Fruit fly (Drosophila melanogaster) whole organism, embryonic: ENCODE measurements around the gene Baldspot.

Experiments used
- Ada2b ChIP-seq: fragments of 200-800 bp; sonication (Bioruptor generic); IDR thresholded peaks from 2 replicates; pipeline ENCODE4 v1.3.6; 2022; ENCODE audit warnings: missing biosample characterization, missing genetic modification characterization
- Blimp-1 ChIP-seq: fragments of 200-800 bp; sonication (Bioruptor generic); optimal IDR thresholded peaks from 3 replicates; lab custom pipeline; 2018; ENCODE audit warnings: missing biosample characterization, missing genetic modification characterization, mild to moderate bottlenecking, moderate library complexity, missing genetic modification reagents
- CG12391 ChIP-seq: fragments of 200-800 bp; sonication (Bioruptor generic); optimal IDR thresholded peaks from 3 replicates; lab custom pipeline; 2018; ENCODE audit warnings: missing biosample characterization, mild to moderate bottlenecking, missing genetic modification characterization, moderate library complexity
- CG13424 ChIP-seq: fragments of 200-800 bp; sonication (Bioruptor generic); optimal IDR thresholded peaks from 2 replicates; lab custom pipeline; 2019; ENCODE audit warnings: missing biosample characterization, mild to moderate bottlenecking, missing genetic modification characterization, moderate library complexity
- CG14965 ChIP-seq: fragments of 200-800 bp; sonication (Bioruptor generic); optimal IDR thresholded peaks from 2 replicates; lab custom pipeline; 2016; ENCODE audit warnings: missing biosample characterization, missing genetic modification characterization, borderline replicate concordance
- CG15269 ChIP-seq: fragments of 200-800 bp; sonication (Bioruptor generic); optimal IDR thresholded peaks from 2 replicates; lab custom pipeline; 2018; ENCODE audit warnings: missing biosample characterization, mild to moderate bottlenecking, missing genetic modification characterization, moderate library complexity
- CG17359 ChIP-seq: fragments of 200-800 bp; sonication (Bioruptor generic); optimal IDR thresholded peaks from 3 replicates; lab custom pipeline; 2018; ENCODE audit warnings: missing biosample characterization, mild to moderate bottlenecking, missing genetic modification characterization, moderate library complexity
- CG2712 ChIP-seq: fragments of 200-800 bp; optimal IDR thresholded peaks from 3 replicates; lab custom pipeline; 2019; ENCODE audit warnings: missing biosample characterization, mild to moderate bottlenecking, missing genetic modification characterization, moderate library complexity
- CG2875 ChIP-seq: fragments of 200-800 bp; sonication (Bioruptor generic); optimal IDR thresholded peaks from 2 replicates; lab custom pipeline; 2017; ENCODE audit warnings: missing biosample characterization, mild to moderate bottlenecking, missing genetic modification characterization, missing genetic modification reagents
- CG3407 ChIP-seq: fragments of 200-800 bp; sonication (Bioruptor generic); optimal IDR thresholded peaks from 2 replicates; lab custom pipeline; 2018; ENCODE audit warnings: missing biosample characterization, mild to moderate bottlenecking, missing genetic modification characterization
- CG43689 ChIP-seq: fragments of 200-800 bp; sonication (Bioruptor generic); IDR thresholded peaks from 2 replicates; pipeline ENCODE4 v1.3.6; 2022; ENCODE audit warnings: missing biosample characterization, missing genetic modification characterization
- CG6689 ChIP-seq: fragments of 200-800 bp; sonication (Bioruptor generic); IDR thresholded peaks from 2 replicates; pipeline ENCODE4 v1.3.6; 2022; ENCODE audit warnings: missing biosample characterization, missing genetic modification characterization
- CG7987 ChIP-seq: fragments of 200-800 bp; sonication (Bioruptor generic); optimal IDR thresholded peaks from 2 replicates; lab custom pipeline; 2018; ENCODE audit warnings: missing biosample characterization, mild to moderate bottlenecking, missing genetic modification characterization, moderate library complexity
- CG9437 ChIP-seq: fragments of 200-800 bp; sonication (Bioruptor generic); optimal IDR thresholded peaks from 2 replicates; lab custom pipeline; 2018; ENCODE audit warnings: missing biosample characterization, mild to moderate bottlenecking, missing genetic modification characterization
- CG9817 ChIP-seq: fragments of 200-800 bp; sonication (Bioruptor generic); optimal IDR thresholded peaks from 2 replicates; lab custom pipeline; 2018; ENCODE audit warnings: missing biosample characterization, mild to moderate bottlenecking, missing genetic modification characterization, moderate library complexity
- CHES-1-like ChIP-seq: fragments of 200-800 bp; sonication (Bioruptor generic); optimal IDR thresholded peaks from 2 replicates; lab custom pipeline; 2016; ENCODE audit warnings: missing biosample characterization, missing genetic modification characterization
- D19A ChIP-seq: fragments of 200-800 bp; optimal IDR thresholded peaks from 3 replicates; lab custom pipeline; 2019; ENCODE audit warnings: missing biosample characterization, mild to moderate bottlenecking, missing genetic modification characterization, moderate library complexity
- E2f1 ChIP-seq: fragments of 200-800 bp; sonication (Bioruptor generic); IDR thresholded peaks from 2 replicates; pipeline ENCODE4 v1.3.6; 2022; ENCODE audit warnings: missing biosample characterization, missing genetic modification characterization
- HLH3B ChIP-seq: fragments of 200-800 bp; sonication (Bioruptor generic); IDR thresholded peaks from 2 replicates; pipeline ENCODE4 v1.3.6; 2022; ENCODE audit warnings: missing biosample characterization, missing genetic modification characterization
- Hr51 ChIP-seq, 2 experiments: fragments of 200-800 bp; sonication (Bioruptor generic); optimal IDR thresholded peaks; 2 replicates in 1 of 2; 3 replicates in 1 of 2; lab custom pipeline; 2016 to 2018; ENCODE audit warnings: missing biosample characterization in 2 of 2, missing genetic modification characterization in 2 of 2, mild to moderate bottlenecking in 1 of 2, moderate library complexity in 1 of 2
- Hr78 ChIP-seq, 2 experiments: fragments of 200-800 bp in 1 of 2; fragments of >200 bp in 1 of 2; sonication (Bioruptor generic) in 1 of 2; optimal IDR thresholded peaks; 2 replicates each; lab custom pipeline; 2017 to 2019; ENCODE audit warnings: missing biosample characterization in 2 of 2, missing genetic modification characterization in 2 of 2, mild to moderate bottlenecking in 1 of 2, moderate library complexity in 1 of 2
- Kr ChIP-seq: fragments of 200-800 bp; sonication (Bioruptor generic); optimal IDR thresholded peaks from 2 replicates; lab custom pipeline; 2017; ENCODE audit warnings: missing biosample characterization, mild to moderate bottlenecking, missing genetic modification characterization
- Meics ChIP-seq: fragments of 200-800 bp; sonication (Bioruptor generic); optimal IDR thresholded peaks from 2 replicates; lab custom pipeline; 2017; ENCODE audit warnings: missing biosample characterization, mild to moderate bottlenecking, missing genetic modification characterization
- Oli ChIP-seq: fragments of 200-800 bp; sonication (Bioruptor generic); optimal IDR thresholded peaks from 2 replicates; lab custom pipeline; 2018; ENCODE audit warnings: missing biosample characterization, mild to moderate bottlenecking, missing genetic modification characterization, moderate library complexity
- Xbp1 ChIP-seq: fragments of 200-800 bp; sonication (Bioruptor generic); optimal IDR thresholded peaks from 3 replicates; lab custom pipeline; 2016; ENCODE audit warnings: missing biosample characterization, mild to moderate bottlenecking, missing genetic modification characterization
- bcd ChIP-seq: fragments of 200-800 bp; sonication (Bioruptor generic); optimal IDR thresholded peaks from 2 replicates; lab custom pipeline; 2017; ENCODE audit warnings: missing biosample characterization, mild to moderate bottlenecking, missing genetic modification characterization
- chinmo ChIP-seq: fragments of 200-800 bp; sonication (Bioruptor generic); IDR thresholded peaks from 4 replicates; pipeline ENCODE4 v1.3.6; 2022; ENCODE audit warnings: missing biosample characterization, missing genetic modification characterization; ENCODE audit not compliant: partially characterized antibody
- crol ChIP-seq: fragments of 200-800 bp; sonication (Bioruptor generic); IDR thresholded peaks from 2 replicates; pipeline ENCODE4 v1.3.6; 2022; ENCODE audit warnings: missing biosample characterization, missing genetic modification characterization
- dpn ChIP-seq, 2 experiments: fragments of 200-800 bp; sonication (Bioruptor generic); optimal IDR thresholded peaks; 3 replicates each; lab custom pipeline; 2016; ENCODE audit warnings: missing biosample characterization in 2 of 2, missing genetic modification characterization in 2 of 2
- gem ChIP-seq: fragments of 200-800 bp; sonication (Bioruptor generic); optimal IDR thresholded peaks from 2 replicates; lab custom pipeline; 2019; ENCODE audit warnings: missing biosample characterization, mild to moderate bottlenecking, missing genetic modification characterization, moderate library complexity
- grau ChIP-seq: fragments of 200-800 bp; optimal IDR thresholded peaks from 3 replicates; lab custom pipeline; 2019; ENCODE audit warnings: missing biosample characterization, mild to moderate bottlenecking, missing genetic modification characterization, moderate library complexity
- grn ChIP-seq: fragments of 200-800 bp; sonication (Bioruptor generic); optimal IDR thresholded peaks from 3 replicates; lab custom pipeline; 2017; ENCODE audit warnings: missing biosample characterization, missing genetic modification characterization
- gro ChIP-seq: fragments of 200-800 bp; sonication (Bioruptor generic); optimal IDR thresholded peaks from 2 replicates; lab custom pipeline; 2016; ENCODE audit warnings: missing biosample characterization, missing genetic modification characterization
- ind ChIP-seq: fragments of 200-800 bp; sonication (Bioruptor generic); optimal IDR thresholded peaks from 3 replicates; lab custom pipeline; 2016; ENCODE audit warnings: missing biosample characterization, missing genetic modification characterization
- kah ChIP-seq: fragments of 200-800 bp; sonication (Bioruptor generic); optimal IDR thresholded peaks from 2 replicates; lab custom pipeline; 2018; ENCODE audit warnings: missing biosample characterization, mild to moderate bottlenecking, missing genetic modification characterization
- kay ChIP-seq: fragments of 200-800 bp; sonication (Bioruptor generic); optimal IDR thresholded peaks from 2 replicates; lab custom pipeline; 2016; ENCODE audit warnings: missing biosample characterization, missing genetic modification characterization
- lbe ChIP-seq: fragments of 200-800 bp; sonication (Bioruptor generic); optimal IDR thresholded peaks from 2 replicates; lab custom pipeline; 2016; ENCODE audit warnings: missing biosample characterization, mild to moderate bottlenecking, missing genetic modification characterization
- lmd ChIP-seq: fragments of 200-800 bp; sonication (Bioruptor generic); IDR thresholded peaks from 2 replicates; pipeline ENCODE4 v1.3.6; 2022; ENCODE audit warnings: missing biosample characterization, missing genetic modification characterization
- maf-S ChIP-seq: fragments of 200-800 bp; sonication (Bioruptor generic); optimal IDR thresholded peaks from 2 replicates; lab custom pipeline; 2016; ENCODE audit warnings: missing biosample characterization, missing genetic modification characterization
- mirr ChIP-seq: fragments of 200-800 bp; sonication (Bioruptor generic); optimal IDR thresholded peaks from 3 replicates; lab custom pipeline; 2018; ENCODE audit warnings: missing biosample characterization, mild to moderate bottlenecking, missing genetic modification characterization
- sd ChIP-seq: fragments of 200-800 bp; sonication (Bioruptor generic); optimal IDR thresholded peaks from 3 replicates; lab custom pipeline; 2018; ENCODE audit warnings: missing biosample characterization, mild to moderate bottlenecking, missing genetic modification characterization, moderate library complexity
- so ChIP-seq: fragments of 200-800 bp; sonication (Bioruptor generic); IDR thresholded peaks from 3 replicates; pipeline ENCODE4 v1.3.6; 2022; ENCODE audit warnings: missing biosample characterization, missing genetic modification characterization
- unpg ChIP-seq: fragments of 200-800 bp; sonication (Bioruptor generic); optimal IDR thresholded peaks from 3 replicates; lab custom pipeline; 2018; ENCODE audit warnings: missing biosample characterization, mild to moderate bottlenecking, missing genetic modification characterization, moderate library complexity
- wdn ChIP-seq: fragments of 200-800 bp; sonication (Bioruptor generic); IDR thresholded peaks from 2 replicates; pipeline ENCODE4 v1.3.6; 2022; ENCODE audit warnings: missing biosample characterization, missing genetic modification characterization
- wor ChIP-seq: fragments of 200-800 bp; sonication (Bioruptor generic); IDR thresholded peaks from 2 replicates; pipeline ENCODE4 v1.3.6; 2022; ENCODE audit warnings: missing biosample characterization, missing genetic modification characterization

Gene Baldspot

dm6 chr3L:16699292-16700026, 38.0 kb upstream of the Baldspot start (continued):
- TF ChIP-seq grn (GFP tag; lab: Kevin White, UChicago) (peak; percentile 48), Kr (no peak), CG2875 (GFP tag; lab: Kevin White, UChicago) (no peak)

- TF ChIP-seq sd (tag; lab: Kevin White, UChicago) (peak; percentile 94), chinmo (0 out of 4 replicates have a peak, but pooled peaks have one; percentile 16), kay (GFP tag; lab: Kevin White, UChicago) (peak; percentile 22), so (peak; percentile 18; the same call in 1 of the 3 replicates), crol (peak; percentile 59), maf-S (GFP tag; lab: Kevin White, UChicago) (no peak), gro (GFP tag; lab: Kevin White, UChicago) (no peak), dpn (GFP tag; optimal IDR thresholded peaks at IDR 0.05; lab: Kevin White, UChicago) (no peak), CG6689 (GFP tag; lab: Robert Waterston, UW) (no peak)
These were observed 36.7 kb upstream of the Baldspot start for dm6 chr3L:16698089-16698488.

dm6 chr3L:16697069-16697468, 35.7 kb upstream of the Baldspot start:
- TF ChIP-seq CG2712 (tag; lab: Kevin White, UChicago) (peak; percentile 65), CG9437 (GFP tag; lab: Kevin White, UChicago) (peak; percentile 7), HLH3B (GFP tag; lab: Robert Waterston, UW) (peak; percentile 71), CHES-1-like (GFP tag; lab: Kevin White, UChicago) (no peak), Blimp-1 (GFP tag; lab: Kevin White, UChicago) (peak; percentile 61), Xbp1 (GFP tag; lab: Kevin White, UChicago) (peak; percentile 34), CG14965 (GFP tag; lab: Kevin White, UChicago) (no peak), wdn (GFP tag; lab: Robert Waterston, UW) (no peak), bcd (GFP tag; lab: Kevin White, UChicago) (peak; percentile 16), Oli (tag; lab: Kevin White, UChicago) (peak; percentile 56), CG9817 (peak; percentile 7), CG43689 (GFP tag; lab: Robert Waterston, UW) (peak; percentile 35; the same call in 1 of the 2 replicates), CG12391 (tag; lab: Kevin White, UChicago) (peak; percentile 63), wor (GFP tag; lab: Robert Waterston, UW) (0 out of 2 replicates have a peak, but pooled peaks have one; percentile 18), Hr78 (GFP tag; optimal IDR thresholded peaks at IDR 0.05; lab: Kevin White, UChicago) (no peak), lbe (no peak), Ada2b (GFP tag; lab: Robert Waterston, UW) (peak; percentile 32; the same call in 1 of the 2 replicates), Hr51 (GFP tag; optimal IDR thresholded peaks at IDR 0.05; lab: Kevin White, UChicago) (peak in 1 of 2 experiments; percentile 72), CG7987 (GFP tag; lab: Kevin White, UChicago) (no peak), ind (peak; percentile 8), Meics (GFP tag; lab: Kevin White, UChicago) (peak; percentile 27), CG3407 (GFP tag; lab: Kevin White, UChicago) (peak; percentile 19), CG13424 (tag; lab: Kevin White, UChicago) (peak; percentile 39), D19A (tag; lab: Kevin White, UChicago) (peak; percentile 93), lmd (GFP tag; lab: Robert Waterston, UW) (0 out of 2 replicates have a peak, but pooled peaks have one; percentile 29), mirr (GFP tag; lab: Kevin White, UChicago) (no peak), unpg (GFP tag; lab: Kevin White, UChicago) (peak; percentile 42), E2f1 (GFP tag; lab: Robert Waterston, UW) (peak; percentile 20; the same call in 1 of the 2 replicates), kah (GFP tag; lab: Kevin White, UChicago) (no peak), gem (tag; lab: Kevin White, UChicago) (peak; percentile 69), CG17359 (tag; lab: Kevin White, UChicago) (peak; percentile 75), CG15269 (tag; lab: Kevin White, UChicago) (peak; percentile 65), grau (tag; lab: Kevin White, UChicago) (peak; percentile 55)
